Worm (Caenorhabditis elegans) whole organism, L1 larva: ENCODE measurements around the gene Y65A5A.1.

ENCODE experiments used
- F16B12.6 ChIP-seq: fragments of 150-350 bp; optimal IDR thresholded peaks from 2 replicates; lab custom pipeline; 2014; ENCODE audit warnings: missing biosample characterization, missing genetic modification characterization
- ama-1 ChIP-seq: fragments of 150-350 bp; optimal IDR thresholded peaks from 2 replicates; lab custom pipeline; 2014
- elt-3 ChIP-seq, 6 experiments: fragments of 150-350 bp in 1 of 6; sonication (generic microtip); optimal IDR thresholded peaks; 2 replicates each; lab custom pipeline; 2017 to 2018; ENCODE audit warnings: missing biosample characterization in 6 of 6, missing genetic modification characterization in 6 of 6, inconsistent platforms in 1 of 6
- fkh-10 ChIP-seq: sonication (generic microtip); optimal IDR thresholded peaks from 2 replicates; lab custom pipeline; 2017; ENCODE audit warnings: missing biosample characterization, missing genetic modification reagents, missing genetic modification characterization
- fos-1 ChIP-seq: fragments of 150-350 bp; optimal IDR thresholded peaks from 2 replicates; lab custom pipeline; 2014; ENCODE audit warnings: missing biosample characterization, missing genetic modification characterization
- grh-1 ChIP-seq: fragments of 200-800 bp; sonication (Bioruptor generic); IDR thresholded peaks from 2 replicates; pipeline ENCODE4 v1.3.6; 2022; ENCODE audit warnings: missing genetic modification reagents, missing genetic modification characterization, missing compliant biosample characterization
- irx-1 ChIP-seq: sonication (generic microtip); optimal IDR thresholded peaks from 2 replicates; lab custom pipeline; 2016; ENCODE audit warnings: missing genetic modification characterization, missing compliant biosample characterization
- jun-1 ChIP-seq: fragments of 150-350 bp; optimal IDR thresholded peaks from 2 replicates; lab custom pipeline; 2014; ENCODE audit warnings: missing biosample characterization, missing genetic modification reagents, missing genetic modification characterization
- lin-35 ChIP-seq, 2 experiments: fragments of 150-350 bp; optimal IDR thresholded peaks; 2 replicates each; lab custom pipeline; 2014; ENCODE audit warnings: missing biosample characterization in 2 of 2, missing genetic modification characterization in 2 of 2, missing genetic modification reagents in 2 of 2
- nhr-28 ChIP-seq: fragments of 150-350 bp; optimal IDR thresholded peaks from 2 replicates; lab custom pipeline; 2014; ENCODE audit warnings: missing biosample characterization, missing genetic modification characterization
- snpc-4 ChIP-seq: fragments of 150-350 bp; optimal IDR thresholded peaks from 2 replicates; lab custom pipeline; 2014; ENCODE audit warnings: missing biosample characterization, missing genetic modification characterization
- tbx-2 ChIP-seq: sonication (generic microtip); optimal IDR thresholded peaks from 2 replicates; lab custom pipeline; 2016; ENCODE audit warnings: missing genetic modification characterization, missing compliant biosample characterization
- unc-62 ChIP-seq: fragments of 150-350 bp; optimal IDR thresholded peaks from 2 replicates; lab custom pipeline; 2014; ENCODE audit warnings: missing biosample characterization, missing genetic modification reagents, missing genetic modification characterization
- vab-15 ChIP-seq: sonication (generic microtip); optimal IDR thresholded peaks from 2 replicates; lab custom pipeline; 2017; ENCODE audit warnings: missing genotype, mild to moderate bottlenecking, missing genetic modification characterization, missing compliant biosample characterization

- TF ChIP-seq vab-15 (tag; lab: Kevin White, UChicago) (no peak), elt-3 (tag; optimal IDR thresholded peaks at IDR 0.05; lab: Kevin White, UChicago) (peak in 1 of 6 experiments; percentile 20), snpc-4 (tag; lab: Kevin White, UChicago) (no peak), ama-1 (no peak), jun-1 (no peak), F16B12.6 (tag; lab: Kevin White, UChicago) (no peak), fos-1 (tag; lab: Kevin White, UChicago) (no peak), fkh-10 (GFP tag; lab: Kevin White, UChicago) (no peak), irx-1 (tag; lab: Kevin White, UChicago) (no peak), lin-35 (GFP tag; optimal IDR thresholded peaks at IDR 0.05; lab: Kevin White, UChicago) (peak; percentile 31 to 60), tbx-2 (tag; lab: Kevin White, UChicago) (peak; percentile 45), grh-1 (no peak), unc-62 (GFP tag; lab: Kevin White, UChicago) (no peak), nhr-28 (tag; lab: Kevin White, UChicago) (no peak)
Measured at ce11 chrIV:16388856-16389461, 10.7 kb downstream of the Y65A5A.1 start.
